Worm (Caenorhabditis elegans) whole organism, young adult: ENCODE results near the gene cct-6.

Experiments
- C06A6.2 ChIP-seq: fragments of 200-800 bp; sonication (Bioruptor generic); conservative IDR thresholded peaks from 2 replicates; pipeline ENCODE4 v1.3.6; 2022; ENCODE audit warnings: missing genetic modification characterization, missing compliant biosample characterization
- F52B5.7 ChIP-seq: sonication (generic microtip); optimal IDR thresholded peaks from 2 replicates; lab custom pipeline; 2016; ENCODE audit warnings: mild to moderate bottlenecking, missing genetic modification characterization, missing compliant biosample characterization
- F55B11.4 ChIP-seq: sonication (generic microtip); optimal IDR thresholded peaks from 2 replicates; lab custom pipeline; 2016; ENCODE audit warnings: missing compliant biosample characterization, missing genetic modification characterization, borderline replicate concordance; ENCODE audit not compliant: insufficient read depth
- F57C9.4 ChIP-seq: sonication (generic microtip); optimal IDR thresholded peaks from 2 replicates; lab custom pipeline; 2017; ENCODE audit warnings: mild to moderate bottlenecking, missing genetic modification characterization, missing compliant biosample characterization
- T26A5.8 ChIP-seq: sonication (generic microtip); optimal IDR thresholded peaks from 2 replicates; lab custom pipeline; 2016; ENCODE audit warnings: missing genetic modification characterization, missing compliant biosample characterization
- Y56A3A.18 ChIP-seq: fragments of 200-800 bp; sonication (Bioruptor generic); IDR thresholded peaks from 2 replicates; pipeline ENCODE4 v1.3.6; 2022; ENCODE audit warnings: missing genetic modification reagents, missing genetic modification characterization, missing compliant biosample characterization
- ZK185.1 ChIP-seq: sonication (generic microtip); optimal IDR thresholded peaks from 2 replicates; lab custom pipeline; 2016; ENCODE audit warnings: mild to moderate bottlenecking, missing genetic modification characterization, missing compliant biosample characterization; ENCODE audit not compliant: poor library complexity, severe bottlenecking
- bed-2 ChIP-seq: fragments of 200-800 bp; sonication (Bioruptor generic); IDR thresholded peaks from 2 replicates; pipeline ENCODE4 v1.3.6; 2022; ENCODE audit warnings: missing genetic modification reagents, missing genetic modification characterization, missing compliant biosample characterization
- cebp-1 ChIP-seq, 2 experiments: fragments of 200-800 bp in 1 of 2; sonication (Bioruptor generic) in 1 of 2; sonication (generic microtip) in 1 of 2; IDR thresholded peaks in 1 of 2; optimal IDR thresholded peaks in 1 of 2; 2 replicates each; pipeline versions ENCODE4 v1.3.6 to Lab custom; 2017 to 2022; ENCODE audit warnings: missing compliant biosample characterization in 2 of 2, missing genetic modification characterization in 2 of 2, mild to moderate bottlenecking in 1 of 2, missing genetic modification reagents in 1 of 2, moderate library complexity in 1 of 2
- ceh-100 ChIP-seq: fragments of 200-800 bp; sonication (Bioruptor generic); IDR thresholded peaks from 2 replicates; pipeline ENCODE4 v1.3.6; 2022; ENCODE audit warnings: missing genetic modification reagents, missing genetic modification characterization, missing compliant biosample characterization
- ceh-91 ChIP-seq: fragments of 200-800 bp; sonication (Bioruptor generic); IDR thresholded peaks from 2 replicates; pipeline ENCODE4 v1.3.6; 2022; ENCODE audit warnings: missing genetic modification reagents, missing genetic modification characterization, missing compliant biosample characterization
- die-1 ChIP-seq: sonication (generic microtip); optimal IDR thresholded peaks from 2 replicates; lab custom pipeline; 2016; ENCODE audit warnings: missing genotype, mild to moderate bottlenecking, missing genetic modification characterization, missing compliant biosample characterization
- efl-1 ChIP-seq: fragments of 150-350 bp; optimal IDR thresholded peaks from 2 replicates; lab custom pipeline; 2014; ENCODE audit warnings: missing biosample characterization, missing genetic modification reagents, missing genetic modification characterization
- egl-18 ChIP-seq: fragments of 200-800 bp; sonication (Bioruptor generic); IDR thresholded peaks from 2 replicates; pipeline ENCODE4 v1.3.6; 2022; ENCODE audit warnings: missing genetic modification reagents, missing genetic modification characterization, missing compliant biosample characterization
- egrh-3 ChIP-seq: fragments of 200-800 bp; sonication (Bioruptor generic); IDR thresholded peaks from 2 replicates; pipeline ENCODE4 v1.3.6; 2022; ENCODE audit warnings: missing genetic modification reagents, missing genetic modification characterization, missing compliant biosample characterization
- ets-4 ChIP-seq: fragments of 200-800 bp; sonication (Bioruptor generic); optimal IDR thresholded peaks from 2 replicates; lab custom pipeline; 2018; ENCODE audit warnings: mild to moderate bottlenecking, missing genetic modification characterization, missing compliant biosample characterization
- him-1 ChIP-seq: sonication (generic microtip); optimal IDR thresholded peaks from 2 replicates; lab custom pipeline; 2016; ENCODE audit warnings: missing genotype, missing genetic modification reagents, missing genetic modification characterization, missing compliant biosample characterization
- hlh-12 ChIP-seq: sonication (generic microtip); optimal IDR thresholded peaks from 2 replicates; lab custom pipeline; 2016; ENCODE audit warnings: missing genetic modification characterization, missing compliant biosample characterization
- hlh-26 ChIP-seq: fragments of 200-800 bp; sonication (Bioruptor generic); conservative IDR thresholded peaks from 2 replicates; pipeline ENCODE4 v1.3.6; 2022; ENCODE audit warnings: missing genetic modification reagents, missing genetic modification characterization, missing compliant biosample characterization
- hmg-1.2 ChIP-seq: fragments of 200-800 bp; sonication (Bioruptor generic); IDR thresholded peaks from 2 replicates; pipeline ENCODE4 v1.3.6; 2022; ENCODE audit warnings: missing genetic modification reagents, missing genetic modification characterization, missing compliant biosample characterization
- hmg-20 ChIP-seq: fragments of 200-800 bp; sonication (Bioruptor generic); IDR thresholded peaks from 2 replicates; pipeline ENCODE4 v1.3.6; 2022; ENCODE audit warnings: missing genetic modification reagents, missing genetic modification characterization, missing compliant biosample characterization
- lsl-1 ChIP-seq: fragments of 200-800 bp; sonication (Bioruptor generic); optimal IDR thresholded peaks from 2 replicates; lab custom pipeline; 2018; ENCODE audit warnings: mild to moderate bottlenecking, missing genetic modification characterization, moderate library complexity, missing compliant biosample characterization
- lsy-27 ChIP-seq: sonication (generic microtip); optimal IDR thresholded peaks from 2 replicates; lab custom pipeline; 2017; ENCODE audit warnings: missing genetic modification characterization, mild to moderate bottlenecking, missing compliant biosample characterization, antibody characterized with exemption, missing genotype, borderline replicate concordance; ENCODE audit not compliant: insufficient read depth
- madf-10 ChIP-seq: sonication (generic microtip); optimal IDR thresholded peaks from 2 replicates; lab custom pipeline; 2016; ENCODE audit warnings: mild to moderate bottlenecking, missing genetic modification characterization, missing compliant biosample characterization
- madf-6 ChIP-seq: fragments of 200-800 bp; sonication (Bioruptor generic); IDR thresholded peaks from 2 replicates; pipeline ENCODE4 v1.3.6; 2022; ENCODE audit warnings: missing genetic modification reagents, missing genetic modification characterization, missing compliant biosample characterization
- mcd-1 ChIP-seq: fragments of 200-800 bp; sonication (Bioruptor generic); IDR thresholded peaks from 2 replicates; pipeline ENCODE4 v1.3.6; 2022; ENCODE audit warnings: missing genetic modification reagents, missing genetic modification characterization, missing compliant biosample characterization
- mes-4 ChIP-seq: sonication (generic microtip); optimal IDR thresholded peaks from 2 replicates; lab custom pipeline; 2016; ENCODE audit warnings: missing genotype, missing genetic modification characterization, missing compliant biosample characterization
- nfyb-1 ChIP-seq: fragments of 200-800 bp; sonication (Bioruptor generic); IDR thresholded peaks from 2 replicates; pipeline ENCODE4 v1.3.6; 2022; ENCODE audit warnings: missing genetic modification reagents, missing genetic modification characterization, missing compliant biosample characterization
- nhr-80 ChIP-seq: sonication (generic microtip); optimal IDR thresholded peaks from 2 replicates; lab custom pipeline; 2016; ENCODE audit warnings: missing genetic modification characterization, missing compliant biosample characterization
- pha-4 ChIP-seq: fragments of 150-350 bp; sonication (generic microtip); optimal IDR thresholded peaks from 2 replicates; lab custom pipeline; 2014; ENCODE audit warnings: missing biosample characterization, missing genetic modification reagents, missing genetic modification characterization
- rcor-1 ChIP-seq: fragments of 200-800 bp; sonication (Bioruptor generic); IDR thresholded peaks from 2 replicates; pipeline ENCODE4 v1.3.6; 2022; ENCODE audit warnings: missing genetic modification reagents, missing genetic modification characterization, missing compliant biosample characterization
- snpc-1.3 ChIP-seq: sonication (generic microtip); optimal IDR thresholded peaks from 2 replicates; lab custom pipeline; 2017; ENCODE audit warnings: missing genetic modification characterization, mild to moderate bottlenecking, missing compliant biosample characterization, antibody characterized with exemption, moderate library complexity, missing genotype, missing genetic modification reagents; ENCODE audit not compliant: insufficient read depth
- zfh-2 ChIP-seq: fragments of 200-800 bp; sonication (Bioruptor generic); conservative IDR thresholded peaks from 2 replicates; pipeline ENCODE4 v1.3.6; 2022; ENCODE audit warnings: missing genetic modification reagents, missing genetic modification characterization, missing compliant biosample characterization
- ztf-18 ChIP-seq: sonication (generic microtip); optimal IDR thresholded peaks from 2 replicates; lab custom pipeline; 2016; ENCODE audit warnings: missing genotype, mild to moderate bottlenecking, missing genetic modification characterization, missing compliant biosample characterization

Gene cct-6

DNA sequence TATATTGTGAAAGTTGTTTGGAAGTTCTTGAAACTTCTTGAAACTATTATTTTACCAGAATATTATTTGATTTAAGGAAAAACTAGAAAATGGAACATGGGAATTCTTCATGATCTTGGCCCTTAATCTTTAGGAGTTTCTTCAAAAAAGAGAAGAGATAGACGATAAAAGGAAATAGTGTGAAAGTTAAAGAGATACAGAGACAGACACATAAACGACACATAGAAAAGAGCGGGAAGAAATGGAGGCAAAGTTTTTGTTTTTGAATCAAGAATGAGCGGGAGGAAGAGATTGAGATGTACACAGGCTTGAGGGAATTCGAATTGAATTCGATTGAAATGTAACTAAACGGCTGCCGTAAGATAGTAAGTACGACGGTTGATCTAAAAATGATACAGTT, 42.0 kb upstream of the cct-6 start:
- TF ChIP-seq nhr-80 (tag; lab: Kevin White, UChicago) (no peak), efl-1 (GFP tag; lab: Kevin White, UChicago) (peak; percentile 30)

DNA sequence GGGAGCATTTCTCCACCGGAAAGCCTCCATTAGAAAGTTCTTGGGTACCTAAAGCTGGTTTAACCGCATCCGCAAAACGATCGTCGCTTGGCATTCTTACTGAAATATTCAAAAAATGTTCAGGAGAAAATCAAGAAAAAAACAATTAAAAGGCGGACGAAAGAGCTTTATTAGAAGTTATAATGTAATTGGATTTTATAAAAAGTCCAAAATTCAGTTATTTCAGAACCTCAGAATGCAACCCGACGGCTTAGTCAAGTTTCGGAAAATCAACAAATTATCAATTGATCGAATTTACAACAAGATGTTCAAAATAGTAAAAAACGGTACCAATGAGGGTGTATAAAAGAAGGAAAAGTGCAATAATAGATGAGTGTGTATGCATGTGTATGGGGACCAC, 40.4 kb upstream of the cct-6 start, which contains the start of gene pxl-1:
Gene pxl-1 (minus strand): TSS at position 101 of the 400 bp plus-strand sequence.
- no peak for TF ChIP-seq ets-4
- no peak for TF ChIP-seq rcor-1 (GFP tag; lab: Robert Waterston, UW)
- no peak for TF ChIP-seq ceh-91
- no peak for TF ChIP-seq F55B11.4 (tag; lab: Kevin White, UChicago)
- TF ChIP-seq F57C9.4 (tag; lab: Kevin White, UChicago) = no peak
- TF ChIP-seq ztf-18 (tag; lab: Kevin White, UChicago) = no peak
- no peak for TF ChIP-seq Y56A3A.18 (GFP tag; lab: Robert Waterston, UW)
- no peak for TF ChIP-seq bed-2 (GFP tag; lab: Robert Waterston, UW)
- TF ChIP-seq die-1 (tag; lab: Kevin White, UChicago) = no peak
- TF ChIP-seq hlh-26 (GFP tag; lab: Robert Waterston, UW) = no peak
- TF ChIP-seq ZK185.1 (tag; lab: Kevin White, UChicago) = no peak
- TF ChIP-seq lsy-27 (tag; lab: Kevin White, UChicago) = no peak
- TF ChIP-seq nfyb-1 (GFP tag; lab: Robert Waterston, UW) = no peak
- no peak for TF ChIP-seq hmg-20 (GFP tag; lab: Robert Waterston, UW)
- TF ChIP-seq F52B5.7 = no peak
- TF ChIP-seq hlh-12 = no peak
- no peak for TF ChIP-seq zfh-2 (GFP tag; lab: Robert Waterston, UW)
- TF ChIP-seq mes-4 (tag; lab: Kevin White, UChicago) = no peak
- TF ChIP-seq, all 124 proteins: peak for 0

DNA sequence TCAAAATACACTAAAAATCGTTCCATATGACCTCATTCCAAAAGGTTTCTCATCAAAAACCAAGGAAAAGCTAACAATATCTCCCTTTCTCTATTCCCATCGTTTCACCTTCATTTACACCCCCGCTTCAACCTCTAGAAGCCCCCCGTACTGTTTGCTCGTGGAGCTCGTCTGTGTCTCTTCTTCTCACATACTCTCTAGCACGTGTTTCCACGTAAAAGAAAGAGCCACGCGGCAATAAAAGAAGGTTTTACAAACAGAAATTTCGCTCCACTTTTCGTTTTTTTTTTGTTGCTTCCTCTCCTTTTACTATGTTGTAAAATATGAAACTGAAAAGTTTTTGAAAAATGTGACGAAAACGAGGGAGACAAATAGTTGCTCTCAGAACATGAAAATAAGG, 37.4 kb upstream of the cct-6 start:
- no peak for TF ChIP-seq egrh-3
- no peak for TF ChIP-seq ceh-100 (GFP tag; lab: Robert Waterston, UW)
- no peak for TF ChIP-seq lsl-1
- TF ChIP-seq pha-4 = peak; percentile 63
- TF ChIP-seq, all 124 proteins: peak for 1

DNA sequence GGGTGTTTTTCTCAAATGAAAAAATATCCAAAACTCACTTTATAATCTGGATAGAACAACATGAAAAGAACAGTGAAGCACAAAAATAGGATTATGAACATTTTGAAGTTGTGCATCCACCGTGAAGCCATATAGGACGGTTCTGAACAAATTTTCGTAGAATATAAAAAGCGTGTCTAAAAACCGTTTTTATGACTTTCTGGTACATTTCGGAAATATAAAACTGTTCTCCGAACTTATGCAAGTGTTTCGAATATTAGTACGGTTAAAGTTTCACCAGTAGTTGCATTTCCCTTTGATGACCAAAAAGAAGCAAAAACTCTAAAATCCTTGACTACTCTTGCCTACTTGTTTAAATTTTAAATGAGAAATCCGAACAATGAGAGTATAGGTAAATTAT, 33.2 kb upstream of the cct-6 start, which contains the start of gene C28H8.8:
Gene C28H8.8 (minus strand): TSS at position 101 of the 400 bp plus-strand sequence.
- TF ChIP-seq egl-18 (GFP tag; lab: Robert Waterston, UW) (no peak), snpc-1.3 (tag; lab: Kevin White, UChicago) (no peak), madf-6 (GFP tag; lab: Robert Waterston, UW) (no peak), madf-10 (tag; lab: Kevin White, UChicago) (no peak), hmg-1.2 (GFP tag; lab: Robert Waterston, UW) (no peak), mcd-1 (GFP tag; lab: Robert Waterston, UW) (no peak), him-1 (tag; lab: Kevin White, UChicago) (no peak), ceh-100 (GFP tag; lab: Robert Waterston, UW) (no peak), cebp-1 (GFP tag; IDR thresholded peaks at IDR 0.05; lab: Robert Waterston, UW) (no peak), cebp-1 (tag; optimal IDR thresholded peaks at IDR 0.05; lab: Kevin White, UChicago) (no peak), T26A5.8 (tag; lab: Kevin White, UChicago) (no peak), C06A6.2 (GFP tag; lab: Robert Waterston, UW) (no peak), die-1 (tag; lab: Kevin White, UChicago) (no peak)
- TF ChIP-seq, all 124 proteins: peak for 0
